Fruit fly (Drosophila melanogaster): ENCODE results near the gene Edem1.

- TF ChIP-seq usp (GFP tag; optimal IDR thresholded peaks at IDR 0.05) (no peak), Dll (optimal IDR thresholded peaks at IDR 0.05) (peak; percentile 26), CG8478 (optimal IDR thresholded peaks at IDR 0.05) (no peak), psq (optimal IDR thresholded peaks at IDR 0.05) (no peak), EcR (GFP tag; optimal IDR thresholded peaks at IDR 0.05) (no peak), pan (optimal IDR thresholded peaks at IDR 0.05) (no peak)
Measured at dm6 chrX:1922765-1923501, 14.3 kb upstream of the Edem1 start, which contains the start of the genes eIF2Bepsilon and Ocrl.

Data from whole organism.